Fruit fly (Drosophila melanogaster) whole organism, embryonic: ENCODE measurements around the gene CG13258.
A peak's percentile ranks its signal among the peaks of the same experiment; 100 is the strongest.

Experiments
- ATbp ChIP-seq: fragments of 200-800 bp; sonication (Bioruptor generic); optimal IDR thresholded peaks from 2 replicates; lab custom pipeline; 2017; ENCODE audit warnings: missing biosample characterization, mild to moderate bottlenecking, missing genetic modification characterization, missing genetic modification reagents
- Atf6 ChIP-seq: fragments of 200-800 bp; sonication (Bioruptor generic); IDR thresholded peaks from 2 replicates; pipeline ENCODE4 v1.3.6; 2022; ENCODE audit warnings: missing biosample characterization, missing genetic modification characterization
- Awh ChIP-seq: fragments of 200-800 bp; sonication (Bioruptor generic); IDR thresholded peaks from 2 replicates; pipeline ENCODE4, ENCODE4 v1.3.6; 2022; ENCODE audit warnings: missing biosample characterization, missing genetic modification characterization
- CG10209 ChIP-seq: fragments of 200-800 bp; sonication (Bioruptor generic); optimal IDR thresholded peaks from 3 replicates; lab custom pipeline; 2017; ENCODE audit warnings: missing biosample characterization, mild to moderate bottlenecking, missing genetic modification characterization, missing genetic modification reagents
- CG10274 ChIP-seq: fragments of 200-800 bp; sonication (Bioruptor generic); optimal IDR thresholded peaks from 3 replicates; lab custom pipeline; 2017; ENCODE audit warnings: missing biosample characterization, mild to moderate bottlenecking, missing genetic modification characterization
- CG10366 ChIP-seq: fragments of 200-800 bp; sonication (Bioruptor generic); IDR thresholded peaks from 2 replicates; pipeline ENCODE4 v1.3.6; 2022; ENCODE audit warnings: missing biosample characterization, missing genetic modification characterization
- CG12219 ChIP-seq: fragments of 200-800 bp; sonication (Bioruptor generic); optimal IDR thresholded peaks from 3 replicates; lab custom pipeline; 2018; ENCODE audit warnings: missing biosample characterization, mild to moderate bottlenecking, missing genetic modification characterization
- CG14965 ChIP-seq: fragments of 200-800 bp; sonication (Bioruptor generic); optimal IDR thresholded peaks from 2 replicates; lab custom pipeline; 2016; ENCODE audit warnings: missing biosample characterization, missing genetic modification characterization, borderline replicate concordance
- CG15011 ChIP-seq: fragments of 200-800 bp; sonication (Bioruptor generic); optimal IDR thresholded peaks from 3 replicates; lab custom pipeline; 2018; ENCODE audit warnings: missing biosample characterization, mild to moderate bottlenecking, missing genetic modification characterization
- CG17359 ChIP-seq: fragments of 200-800 bp; sonication (Bioruptor generic); optimal IDR thresholded peaks from 3 replicates; lab custom pipeline; 2018; ENCODE audit warnings: missing biosample characterization, mild to moderate bottlenecking, missing genetic modification characterization, moderate library complexity
- CG17612 ChIP-seq: fragments of 200-800 bp; sonication (Bioruptor generic); IDR thresholded peaks from 2 replicates; pipeline ENCODE4 v1.3.6; 2022; ENCODE audit warnings: missing biosample characterization, missing genetic modification characterization
- CG2678 ChIP-seq: fragments of 200-800 bp; sonication (Bioruptor generic); optimal IDR thresholded peaks from 3 replicates; lab custom pipeline; 2019; ENCODE audit warnings: missing biosample characterization, mild to moderate bottlenecking, missing genetic modification characterization, moderate library complexity
- CG2889 ChIP-seq: fragments of 200-800 bp; sonication (Bioruptor generic); IDR thresholded peaks from 3 replicates; pipeline ENCODE4 v1.3.6; 2022; ENCODE audit warnings: missing biosample characterization, missing genetic modification characterization
- CG30020 ChIP-seq: fragments of 200-800 bp; optimal IDR thresholded peaks from 2 replicates; lab custom pipeline; 2019; ENCODE audit warnings: missing biosample characterization, mild to moderate bottlenecking, missing genetic modification characterization, moderate library complexity
- CG3163 ChIP-seq: fragments of 200-800 bp; sonication (Bioruptor generic); optimal IDR thresholded peaks from 3 replicates; lab custom pipeline; 2016; ENCODE audit warnings: missing biosample characterization, missing genetic modification characterization
- CG3281 ChIP-seq: fragments of 200-800 bp; sonication (Bioruptor generic); optimal IDR thresholded peaks from 3 replicates; lab custom pipeline; 2017; ENCODE audit warnings: missing biosample characterization, mild to moderate bottlenecking, missing genetic modification characterization
- CG4360 ChIP-seq: fragments of 200-800 bp; sonication (Bioruptor generic); IDR thresholded peaks from 2 replicates; pipeline ENCODE4 v1.3.6; 2022; ENCODE audit warnings: missing biosample characterization, missing genetic modification characterization
- CG4707 ChIP-seq: fragments of 200-800 bp; sonication (Bioruptor generic); optimal IDR thresholded peaks from 2 replicates; lab custom pipeline; 2018; ENCODE audit warnings: missing biosample characterization, mild to moderate bottlenecking, missing genetic modification characterization, moderate library complexity
- CG5180 ChIP-seq: fragments of 200-800 bp; sonication (Bioruptor generic); optimal IDR thresholded peaks from 3 replicates; lab custom pipeline; 2017; ENCODE audit warnings: missing biosample characterization, missing genetic modification characterization, mild to moderate bottlenecking, moderate library complexity, missing genetic modification reagents
- CG5953 ChIP-seq: fragments of 200-800 bp; sonication (Bioruptor generic); IDR thresholded peaks from 2 replicates; pipeline ENCODE4 v1.3.6; 2022; ENCODE audit warnings: missing biosample characterization, missing genetic modification characterization
- CG7271 ChIP-seq: fragments of 200-800 bp; sonication (Bioruptor generic); optimal IDR thresholded peaks from 2 replicates; lab custom pipeline; 2018; ENCODE audit warnings: missing biosample characterization, mild to moderate bottlenecking, missing genetic modification characterization, moderate library complexity
- GATAe ChIP-seq: fragments of 200-800 bp; sonication (Bioruptor generic); conservative IDR thresholded peaks from 2 replicates; pipeline ENCODE4 v1.3.6; 2022; ENCODE audit warnings: missing biosample characterization, missing genetic modification characterization
- Hand ChIP-seq: fragments of 200-800 bp; sonication (Bioruptor generic); optimal IDR thresholded peaks from 2 replicates; lab custom pipeline; 2017; ENCODE audit warnings: mild to moderate bottlenecking, missing biosample characterization, missing genetic modification reagents, missing genetic modification characterization
- MESR4 ChIP-seq: fragments of 200-800 bp; sonication (Bioruptor generic); optimal IDR thresholded peaks from 2 replicates; lab custom pipeline; 2018; ENCODE audit warnings: missing biosample characterization, mild to moderate bottlenecking, missing genetic modification characterization, moderate library complexity
- NC2β ChIP-seq: fragments of 200-800 bp; sonication (Bioruptor generic); optimal IDR thresholded peaks from 2 replicates; lab custom pipeline; 2016; ENCODE audit warnings: missing biosample characterization, missing genetic modification characterization
- Nf-YC ChIP-seq: fragments of 200-800 bp; optimal IDR thresholded peaks from 3 replicates; lab custom pipeline; 2019; ENCODE audit warnings: missing biosample characterization, mild to moderate bottlenecking, missing genetic modification characterization, moderate library complexity
- Optix ChIP-seq: fragments of 200-800 bp; sonication (Bioruptor generic); IDR thresholded peaks from 3 replicates; pipeline ENCODE4 v1.3.6; 2022; ENCODE audit warnings: missing biosample characterization, missing genetic modification characterization
- Sox100B ChIP-seq: fragments of 200-800 bp; sonication (Bioruptor generic); optimal IDR thresholded peaks from 3 replicates; lab custom pipeline; 2018; ENCODE audit warnings: missing biosample characterization, mild to moderate bottlenecking, missing genetic modification characterization
- Sry-δ ChIP-seq: fragments of 200-800 bp; sonication (Bioruptor generic); optimal IDR thresholded peaks from 2 replicates; lab custom pipeline; 2016; ENCODE audit warnings: missing biosample characterization, missing genetic modification characterization
- YL-1 ChIP-seq: fragments of 200-800 bp; sonication (Bioruptor generic); optimal IDR thresholded peaks from 3 replicates; lab custom pipeline; 2017; ENCODE audit warnings: missing biosample characterization, mild to moderate bottlenecking, missing genetic modification characterization
- ap ChIP-seq: fragments of 200-800 bp; sonication (Bioruptor generic); IDR thresholded peaks from 2 replicates; pipeline ENCODE4 v1.3.6; 2022; ENCODE audit warnings: missing biosample characterization, missing genetic modification characterization
- ash1 ChIP-seq: fragments of 200-800 bp; sonication (Bioruptor generic); optimal IDR thresholded peaks from 2 replicates; lab custom pipeline; 2018; ENCODE audit warnings: missing biosample characterization, mild to moderate bottlenecking, missing genetic modification characterization
- btn ChIP-seq: fragments of 200-800 bp; sonication (Bioruptor generic); optimal IDR thresholded peaks from 2 replicates; lab custom pipeline; 2016; ENCODE audit warnings: missing biosample characterization, missing genetic modification characterization
- cato ChIP-seq: fragments of 200-800 bp; sonication (Bioruptor generic); optimal IDR thresholded peaks from 2 replicates; lab custom pipeline; 2016; ENCODE audit warnings: missing biosample characterization, missing genetic modification characterization, borderline replicate concordance
- caup ChIP-seq: fragments of 200-800 bp; sonication (Bioruptor generic); optimal IDR thresholded peaks from 3 replicates; lab custom pipeline; 2017; ENCODE audit warnings: missing biosample characterization, mild to moderate bottlenecking, missing genetic modification characterization, moderate library complexity; ENCODE audit not compliant: severe bottlenecking
- chinmo ChIP-seq: fragments of 200-800 bp; sonication (Bioruptor generic); IDR thresholded peaks from 4 replicates; pipeline ENCODE4 v1.3.6; 2022; ENCODE audit warnings: missing biosample characterization, missing genetic modification characterization; ENCODE audit not compliant: partially characterized antibody
- cwo ChIP-seq: fragments of 200-800 bp; sonication (Bioruptor generic); optimal IDR thresholded peaks from 3 replicates; lab custom pipeline; 2017; ENCODE audit warnings: missing biosample characterization, missing genetic modification characterization, mild to moderate bottlenecking, moderate library complexity, missing genetic modification reagents
- ems ChIP-seq: fragments of 200-800 bp; sonication (Bioruptor generic); optimal IDR thresholded peaks from 3 replicates; lab custom pipeline; 2016; ENCODE audit warnings: missing biosample characterization, missing genetic modification characterization
- exex ChIP-seq: fragments of 200-800 bp; sonication (Bioruptor generic); optimal IDR thresholded peaks from 4 replicates; lab custom pipeline; 2018; ENCODE audit warnings: missing biosample characterization, mild to moderate bottlenecking, missing genetic modification characterization, moderate library complexity
- fu2 ChIP-seq: fragments of 200-800 bp; sonication (Bioruptor generic); optimal IDR thresholded peaks from 2 replicates; lab custom pipeline; 2016; ENCODE audit warnings: missing biosample characterization, missing genetic modification characterization
- gfzf ChIP-seq: fragments of 200-800 bp; sonication (Bioruptor generic); optimal IDR thresholded peaks from 2 replicates; lab custom pipeline; 2016; ENCODE audit warnings: missing biosample characterization, mild to moderate bottlenecking, missing genetic modification characterization, moderate library complexity
- nom ChIP-seq: fragments of 200-800 bp; sonication (Bioruptor generic); optimal IDR thresholded peaks from 2 replicates; lab custom pipeline; 2017; ENCODE audit warnings: missing biosample characterization, missing genetic modification characterization, mild to moderate bottlenecking, moderate library complexity, missing genetic modification reagents
- pum ChIP-seq: fragments of 200-800 bp; sonication (Bioruptor generic); optimal IDR thresholded peaks from 2 replicates; lab custom pipeline; 2016; ENCODE audit warnings: missing biosample characterization, missing genetic modification characterization
- run ChIP-seq: fragments of 200-800 bp; sonication (Bioruptor generic); optimal IDR thresholded peaks from 3 replicates; lab custom pipeline; 2018; ENCODE audit warnings: missing biosample characterization, mild to moderate bottlenecking, missing genetic modification characterization
- schlank ChIP-seq: fragments of 200-800 bp; sonication (Bioruptor generic); optimal IDR thresholded peaks from 2 replicates; lab custom pipeline; 2018; ENCODE audit warnings: missing biosample characterization, mild to moderate bottlenecking, missing genetic modification characterization
- sr ChIP-seq: fragments of 200-800 bp; sonication (Bioruptor generic); IDR thresholded peaks from 3 replicates; pipeline ENCODE4 v1.3.6; 2022; ENCODE audit warnings: missing biosample characterization, missing genetic modification characterization
- ssp ChIP-seq: fragments of 200-800 bp; sonication (Bioruptor generic); IDR thresholded peaks from 2 replicates; pipeline ENCODE4 v1.3.6; 2022; ENCODE audit warnings: missing biosample characterization, missing genetic modification characterization
- trem ChIP-seq: fragments of 200-800 bp; optimal IDR thresholded peaks from 3 replicates; lab custom pipeline; 2019; ENCODE audit warnings: missing biosample characterization, mild to moderate bottlenecking, missing genetic modification characterization, moderate library complexity
- vfl ChIP-seq: fragments of 200-800 bp; sonication (Bioruptor generic); optimal IDR thresholded peaks from 2 replicates; lab custom pipeline; 2016; ENCODE audit warnings: missing biosample characterization, missing genetic modification characterization

Gene CG13258

dm6 chr2L:16320428-16320827 lies 27.6 kb upstream of the CG13258 start (continued):
- TF ChIP-seq ssp (GFP tag; lab: Robert Waterston, UW) (no peak), run (tag; lab: Kevin White, UChicago) (no peak)

- TF ChIP-seq cwo (peak; percentile 95), CG10209 (no peak), CG30020 (tag; lab: Kevin White, UChicago) (no peak), Optix (GFP tag; lab: Robert Waterston, UW) (no peak), Atf6 (GFP tag; lab: Robert Waterston, UW) (peak; percentile 46; the same call in 1 of the 2 replicates), trem (tag; lab: Kevin White, UChicago) (no peak), CG2889 (GFP tag; lab: Robert Waterston, UW) (no peak), CG2678 (tag; lab: Kevin White, UChicago) (peak; percentile 32), ATbp (GFP tag; lab: Kevin White, UChicago) (no peak), MESR4 (GFP tag; lab: Kevin White, UChicago) (no peak), pum (GFP tag; lab: Kevin White, UChicago) (no peak), Awh (GFP tag; lab: Robert Waterston, UW) (no peak), ap (no peak), NC2β (GFP tag; lab: Kevin White, UChicago) (no peak), cato (GFP tag; lab: Kevin White, UChicago) (no peak), CG17612 (GFP tag; lab: Robert Waterston, UW) (no peak), CG5180 (GFP tag; lab: Kevin White, UChicago) (no peak), Hand (no peak), btn (GFP tag; lab: Kevin White, UChicago) (no peak), CG4360 (no peak), CG10274 (GFP tag; lab: Kevin White, UChicago) (no peak), ems (no peak), vfl (no peak), CG3281 (GFP tag; lab: Kevin White, UChicago) (peak; percentile 5), CG15011 (GFP tag; lab: Kevin White, UChicago) (no peak), ash1 (GFP tag; lab: Kevin White, UChicago) (no peak), sr (no peak), CG7271 (tag; lab: Kevin White, UChicago) (no peak), CG14965 (GFP tag; lab: Kevin White, UChicago) (no peak), CG3163 (GFP tag; lab: Kevin White, UChicago) (no peak), CG17359 (tag; lab: Kevin White, UChicago) (no peak), schlank (no peak), Sox100B (no peak), GATAe (GFP tag; lab: Robert Waterston, UW) (peak; percentile 66), chinmo (GFP tag; lab: Robert Waterston, UW) (0 out of 4 replicates have a peak, but pooled peaks have one; percentile 49), exex (peak; percentile 87), CG4707 (GFP tag; lab: Kevin White, UChicago) (no peak), gfzf (no peak), YL-1 (GFP tag; lab: Kevin White, UChicago) (no peak), nom (GFP tag; lab: Kevin White, UChicago) (no peak), caup (peak; percentile 18), CG10366 (GFP tag; lab: Robert Waterston, UW) (no peak), CG12219 (GFP tag; lab: Kevin White, UChicago) (no peak), Sry-δ (GFP tag; lab: Kevin White, UChicago) (no peak), Nf-YC (tag; lab: Kevin White, UChicago) (no peak), CG5953 (GFP tag; lab: Robert Waterston, UW) (no peak), fu2 (no peak)
These were observed 26.9 kb upstream of the CG13258 start for dm6 chr2L:16319743-16320142.
